Fruit fly (Drosophila melanogaster): ENCODE measurements around the gene CG46281.

The CG46281 gene

dm6 chr3R:13043857-13044256, 13.8 kb upstream of the CG46281 start, which contains the start of gene CG45122:
TSS of gene CG45122 (plus strand) at chr3R:13044157.
- TF ChIP-seq pan (optimal IDR thresholded peaks at IDR 0.05) (no peak), sage (GFP tag; optimal IDR thresholded peaks at IDR 0.05) (no peak), h (GFP tag; optimal IDR thresholded peaks at IDR 0.05) (no peak), OdsH (GFP tag; optimal IDR thresholded peaks at IDR 0.05) (no peak), dsf (GFP tag; optimal IDR thresholded peaks at IDR 0.05; ENCODE audit: borderline replicate concordance) (no peak), woc (GFP tag; optimal IDR thresholded peaks at IDR 0.05) (no peak), dmrt93B (GFP tag; optimal IDR thresholded peaks at IDR 0.05) (no peak), rgr (GFP tag; optimal IDR thresholded peaks at IDR 0.05) (no peak), Myc (optimal IDR thresholded peaks at IDR 0.05) (no peak), HLH106 (tag; optimal IDR thresholded peaks at IDR 0.05) (no peak), Dfd (GFP tag; optimal IDR thresholded peaks at IDR 0.05) (no peak), brk (GFP tag; optimal IDR thresholded peaks at IDR 0.05) (no peak), CrebA (GFP tag; optimal IDR thresholded peaks at IDR 0.05; ENCODE audit: borderline replicate concordance) (no peak), usp (GFP tag; optimal IDR thresholded peaks at IDR 0.05) (no peak), Vsx2 (GFP tag; optimal IDR thresholded peaks at IDR 0.05; ENCODE audit: partially characterized antibody) (no peak), GATAd (GFP tag; optimal IDR thresholded peaks at IDR 0.05) (no peak), N (GFP tag; optimal IDR thresholded peaks at IDR 0.05) (no peak), Mio (GFP tag; optimal IDR thresholded peaks at IDR 0.05) (no peak), br (GFP tag; optimal IDR thresholded peaks at IDR 0.05) (no peak)

- TF ChIP-seq Dfd (GFP tag; optimal IDR thresholded peaks at IDR 0.05) (peak; percentile 61), dsf (GFP tag; optimal IDR thresholded peaks at IDR 0.05; ENCODE audit: borderline replicate concordance) (no peak)
These were observed 12.3 kb upstream of the CG46281 start, which contains the start of gene snk for dm6 chr3R:13042258-13043032. TSS of gene snk (minus strand) at chr3R:13042770.

dm6 chr3R:13041750-13042149, 11.6 kb upstream of the CG46281 start, which contains the start of gene CG11670:
TSS of gene CG11670 (plus strand) at chr3R:13042050.
- TF ChIP-seq h (GFP tag; optimal IDR thresholded peaks at IDR 0.05) (no peak), sv (GFP tag; optimal IDR thresholded peaks at IDR 0.05) (no peak), sage (GFP tag; optimal IDR thresholded peaks at IDR 0.05) (no peak)

- TF ChIP-seq fru (GFP tag; optimal IDR thresholded peaks at IDR 0.05) (peak; percentile 25), psq (GFP tag; optimal IDR thresholded peaks at IDR 0.05) (no peak), br (GFP tag; optimal IDR thresholded peaks at IDR 0.05) (peak; percentile 29), lola (GFP tag; optimal IDR thresholded peaks at IDR 0.05) (no peak), sv (GFP tag; optimal IDR thresholded peaks at IDR 0.05) (no peak), Abd-B (GFP tag; optimal IDR thresholded peaks at IDR 0.05) (no peak), N (GFP tag; optimal IDR thresholded peaks at IDR 0.05) (no peak), CrebA (GFP tag; optimal IDR thresholded peaks at IDR 0.05; ENCODE audit: borderline replicate concordance) (no peak), dl (GFP tag; optimal IDR thresholded peaks at IDR 0.05; ENCODE audit: insufficient read depth in 1 of 2, partially characterized antibody in 2 of 2) (no peak), ey (GFP tag; optimal IDR thresholded peaks at IDR 0.05) (peak; percentile 23), Hr78 (GFP tag; optimal IDR thresholded peaks at IDR 0.05) (no peak), GATAd (GFP tag; optimal IDR thresholded peaks at IDR 0.05) (no peak), h (GFP tag; optimal IDR thresholded peaks at IDR 0.05) (peak; percentile 35), Mio (GFP tag; optimal IDR thresholded peaks at IDR 0.05) (no peak), HLH106 (tag; optimal IDR thresholded peaks at IDR 0.05) (peak; percentile 21), tai (GFP tag; optimal IDR thresholded peaks at IDR 0.05) (no peak), woc (GFP tag; optimal IDR thresholded peaks at IDR 0.05) (no peak), Myc (optimal IDR thresholded peaks at IDR 0.05) (no peak), jim (GFP tag; optimal IDR thresholded peaks at IDR 0.05) (peak; percentile 82), dsf (GFP tag; optimal IDR thresholded peaks at IDR 0.05; ENCODE audit: borderline replicate concordance) (no peak), CG9705 (GFP tag; optimal IDR thresholded peaks at IDR 0.05) (no peak), brk (GFP tag; optimal IDR thresholded peaks at IDR 0.05) (no peak), Rel (GFP tag; optimal IDR thresholded peaks at IDR 0.05) (no peak), Rel (tag; optimal IDR thresholded peaks at IDR 0.05) (peak; percentile 92)
These were observed 9.0 kb upstream of the CG46281 start for dm6 chr3R:13039037-13039583.

Data from whole organism, wandering third instar larva.